Fruit fly (Drosophila melanogaster) whole organism, embryonic: ENCODE measurements around the gene CG13138.

Experiments
- CG10147 ChIP-seq: fragments of 200-800 bp; sonication (Bioruptor generic); optimal IDR thresholded peaks from 2 replicates; lab custom pipeline; 2019; ENCODE audit warnings: missing biosample characterization, mild to moderate bottlenecking, missing genetic modification characterization, moderate library complexity
- CG10267 ChIP-seq: fragments of 200-800 bp; sonication (Bioruptor generic); optimal IDR thresholded peaks from 2 replicates; lab custom pipeline; 2018; ENCODE audit warnings: missing biosample characterization, mild to moderate bottlenecking, missing genetic modification characterization, moderate library complexity
- CG10431 ChIP-seq: fragments of 200-800 bp; sonication (Bioruptor generic); optimal IDR thresholded peaks from 3 replicates; lab custom pipeline; 2018; ENCODE audit warnings: missing biosample characterization, mild to moderate bottlenecking, missing genetic modification characterization
- CG10654 ChIP-seq: fragments of 200-800 bp; sonication (Bioruptor generic); optimal IDR thresholded peaks from 2 replicates; lab custom pipeline; 2016; ENCODE audit warnings: missing biosample characterization, missing genetic modification characterization
- CG12155 ChIP-seq: fragments of 200-800 bp; sonication (Bioruptor generic); optimal IDR thresholded peaks from 3 replicates; lab custom pipeline; 2016; ENCODE audit warnings: missing biosample characterization, missing genetic modification characterization
- CG12769 ChIP-seq: fragments of 200-800 bp; sonication (Bioruptor generic); optimal IDR thresholded peaks from 2 replicates; lab custom pipeline; 2019; ENCODE audit warnings: missing biosample characterization, mild to moderate bottlenecking, missing genetic modification characterization, moderate library complexity
- CG13624 ChIP-seq: fragments of 200-800 bp; sonication (Bioruptor generic); optimal IDR thresholded peaks from 2 replicates; lab custom pipeline; 2016; ENCODE audit warnings: missing biosample characterization, missing genetic modification characterization
- CG15479 ChIP-seq: fragments of 200-800 bp; sonication (Bioruptor generic); optimal IDR thresholded peaks from 3 replicates; lab custom pipeline; 2019; ENCODE audit warnings: missing biosample characterization, mild to moderate bottlenecking, missing genetic modification characterization, moderate library complexity
- CG16813 ChIP-seq: fragments of 200-800 bp; sonication (Bioruptor generic); IDR thresholded peaks from 3 replicates; pipeline ENCODE4 v1.3.6; 2022; ENCODE audit warnings: missing biosample characterization, missing genetic modification characterization; ENCODE audit not compliant: partially characterized antibody
- CG2116 ChIP-seq: fragments of 200-800 bp; sonication (Bioruptor generic); optimal IDR thresholded peaks from 3 replicates; lab custom pipeline; 2018; ENCODE audit warnings: missing biosample characterization, mild to moderate bottlenecking, missing genetic modification characterization
- CG3407 ChIP-seq: fragments of 200-800 bp; sonication (Bioruptor generic); optimal IDR thresholded peaks from 2 replicates; lab custom pipeline; 2018; ENCODE audit warnings: missing biosample characterization, mild to moderate bottlenecking, missing genetic modification characterization
- CG4404 ChIP-seq: fragments of 200-800 bp; sonication (Bioruptor generic); IDR thresholded peaks from 2 replicates; pipeline ENCODE4 v1.3.6; 2022; ENCODE audit warnings: missing biosample characterization, missing genetic modification characterization
- CG6175 ChIP-seq: fragments of 200-800 bp; sonication (Bioruptor generic); IDR thresholded peaks from 3 replicates; pipeline ENCODE4 v1.3.6; 2022; ENCODE audit warnings: missing biosample characterization, missing genetic modification characterization
- CG7556 ChIP-seq: fragments of 200-800 bp; sonication (Bioruptor generic); optimal IDR thresholded peaks from 2 replicates; lab custom pipeline; 2017; ENCODE audit warnings: missing biosample characterization, mild to moderate bottlenecking, missing genetic modification characterization
- CG8388 ChIP-seq: fragments of 200-800 bp; sonication (Bioruptor generic); optimal IDR thresholded peaks from 2 replicates; lab custom pipeline; 2019; ENCODE audit warnings: missing biosample characterization, mild to moderate bottlenecking, missing genetic modification characterization, moderate library complexity
- CG9609 ChIP-seq: fragments of 200-800 bp; sonication (Bioruptor generic); optimal IDR thresholded peaks from 3 replicates; lab custom pipeline; 2016; ENCODE audit warnings: missing biosample characterization, missing genetic modification characterization
- D19B ChIP-seq: fragments of 200-800 bp; sonication (Bioruptor generic); optimal IDR thresholded peaks from 2 replicates; lab custom pipeline; 2017; ENCODE audit warnings: missing biosample characterization, mild to moderate bottlenecking, missing genetic modification characterization
- Dp ChIP-seq: fragments of 200-800 bp; sonication (Bioruptor generic); optimal IDR thresholded peaks from 2 replicates; lab custom pipeline; 2018; ENCODE audit warnings: missing biosample characterization, mild to moderate bottlenecking, missing genetic modification characterization, moderate library complexity
- E2f2 ChIP-seq: fragments of 200-800 bp; sonication (Bioruptor generic); IDR thresholded peaks from 2 replicates; pipeline ENCODE4 v1.3.6; 2022; ENCODE audit warnings: missing biosample characterization, missing genetic modification characterization
- Ets65A ChIP-seq: fragments of 200-800 bp; sonication (Bioruptor generic); peaks from one replicate; lab custom pipeline; 2016; ENCODE audit warnings: missing biosample characterization, missing genetic modification characterization
- Hr3 ChIP-seq: fragments of 200-800 bp; sonication (Bioruptor generic); optimal IDR thresholded peaks from 3 replicates; lab custom pipeline; 2016; ENCODE audit warnings: missing biosample characterization, missing genetic modification characterization
- Hr78 ChIP-seq, 2 experiments: fragments of 200-800 bp in 1 of 2; fragments of >200 bp in 1 of 2; sonication (Bioruptor generic) in 1 of 2; optimal IDR thresholded peaks; 2 replicates each; lab custom pipeline; 2017 to 2019; ENCODE audit warnings: missing biosample characterization in 2 of 2, missing genetic modification characterization in 2 of 2, mild to moderate bottlenecking in 1 of 2, moderate library complexity in 1 of 2
- Lim3 ChIP-seq: fragments of 200-800 bp; sonication (Bioruptor generic); IDR thresholded peaks from 2 replicates; pipeline ENCODE4 v1.3.6; 2022; ENCODE audit warnings: missing biosample characterization, missing genetic modification characterization
- Med ChIP-seq: fragments of 200-800 bp; sonication (Bioruptor generic); peaks from one replicate; lab custom pipeline; 2016; ENCODE audit warnings: missing biosample characterization, missing genetic modification characterization, mild to moderate bottlenecking, inconsistent platforms, moderate library complexity
- NK7.1 ChIP-seq: fragments of 200-800 bp; sonication (Bioruptor generic); optimal IDR thresholded peaks from 3 replicates; lab custom pipeline; 2016; ENCODE audit warnings: missing biosample characterization, missing genetic modification characterization
- Nf-YC ChIP-seq: fragments of 200-800 bp; optimal IDR thresholded peaks from 3 replicates; lab custom pipeline; 2019; ENCODE audit warnings: missing biosample characterization, mild to moderate bottlenecking, missing genetic modification characterization, moderate library complexity
- Pdp1 ChIP-seq, 2 experiments: fragments of 200-800 bp; sonication (Bioruptor generic); optimal IDR thresholded peaks; 3 replicates each; lab custom pipeline; 2016; ENCODE audit warnings: missing biosample characterization in 2 of 2, missing genetic modification characterization in 2 of 2, mild to moderate bottlenecking in 1 of 2, moderate library complexity in 1 of 2
- Side ChIP-seq: fragments of 200-800 bp; sonication (Bioruptor generic); optimal IDR thresholded peaks from 2 replicates; lab custom pipeline; 2016; ENCODE audit warnings: missing biosample characterization, missing genetic modification characterization
- Tbp ChIP-seq: fragments of >200 bp; optimal IDR thresholded peaks from 2 replicates; lab custom pipeline; 2018; ENCODE audit warnings: missing biosample characterization, missing genetic modification characterization
- Trl ChIP-seq, 3 experiments: fragments of >200 bp in 2 of 3; fragments of 200-800 bp in 1 of 3; sonication (Bioruptor generic) in 1 of 3; optimal IDR thresholded peaks; 2 replicates in 1 of 3; 3 replicates in 2 of 3; lab custom pipeline; 2016 to 2017; ENCODE audit warnings: missing biosample characterization in 1 of 3, missing genetic modification characterization in 1 of 3
- bigmax ChIP-seq: fragments of 200-800 bp; sonication (Bioruptor generic); optimal IDR thresholded peaks from 2 replicates; lab custom pipeline; 2018; ENCODE audit warnings: missing biosample characterization, mild to moderate bottlenecking, missing genetic modification characterization
- crol ChIP-seq: fragments of 200-800 bp; sonication (Bioruptor generic); IDR thresholded peaks from 2 replicates; pipeline ENCODE4 v1.3.6; 2022; ENCODE audit warnings: missing biosample characterization, missing genetic modification characterization
- dati ChIP-seq: fragments of 200-800 bp; sonication (Bioruptor generic); IDR thresholded peaks from 2 replicates; pipeline ENCODE4 v1.3.6; 2022; ENCODE audit warnings: missing biosample characterization, missing genetic modification characterization
- dimm ChIP-seq: fragments of 200-800 bp; sonication (Bioruptor generic); IDR thresholded peaks from 2 replicates; pipeline ENCODE4 v1.3.6; 2022; ENCODE audit warnings: missing biosample characterization, missing genetic modification characterization
- eve ChIP-seq, 2 experiments: fragments of >200 bp; optimal IDR thresholded peaks; 2 replicates each; lab custom pipeline; 2017; ENCODE audit warnings: missing biosample characterization in 2 of 2, missing genetic modification characterization in 2 of 2
- exex ChIP-seq: fragments of 200-800 bp; sonication (Bioruptor generic); optimal IDR thresholded peaks from 4 replicates; lab custom pipeline; 2018; ENCODE audit warnings: missing biosample characterization, mild to moderate bottlenecking, missing genetic modification characterization, moderate library complexity
- fd3F ChIP-seq: fragments of 200-800 bp; sonication (Bioruptor generic); optimal IDR thresholded peaks from 2 replicates; lab custom pipeline; 2018; ENCODE audit warnings: missing biosample characterization, mild to moderate bottlenecking, missing genetic modification characterization, moderate library complexity
- fru ChIP-seq: fragments of >200 bp; optimal IDR thresholded peaks from 2 replicates; lab custom pipeline; 2017
- gce ChIP-seq: fragments of 200-800 bp; sonication (Bioruptor generic); IDR thresholded peaks from 3 replicates; pipeline ENCODE4 v1.3.6; 2022; ENCODE audit warnings: missing biosample characterization, missing genetic modification characterization
- grn ChIP-seq: fragments of 200-800 bp; sonication (Bioruptor generic); optimal IDR thresholded peaks from 3 replicates; lab custom pipeline; 2017; ENCODE audit warnings: missing biosample characterization, missing genetic modification characterization
- inv ChIP-seq: fragments of 200-800 bp; sonication (Bioruptor generic); IDR thresholded peaks from 2 replicates; pipeline ENCODE4 v1.3.6; 2022; ENCODE audit warnings: missing biosample characterization, missing genetic modification characterization; ENCODE audit not compliant: partially characterized antibody
- jing ChIP-seq: fragments of 200-800 bp; sonication (Bioruptor generic); optimal IDR thresholded peaks from 2 replicates; lab custom pipeline; 2018; ENCODE audit warnings: missing biosample characterization, mild to moderate bottlenecking, missing genetic modification characterization
- mirr ChIP-seq: fragments of 200-800 bp; sonication (Bioruptor generic); optimal IDR thresholded peaks from 3 replicates; lab custom pipeline; 2018; ENCODE audit warnings: missing biosample characterization, mild to moderate bottlenecking, missing genetic modification characterization
- odd ChIP-seq: fragments of 200-800 bp; sonication (Bioruptor generic); optimal IDR thresholded peaks from 2 replicates; lab custom pipeline; 2017; ENCODE audit warnings: missing biosample characterization, mild to moderate bottlenecking, missing genetic modification characterization
- row ChIP-seq: fragments of 200-800 bp; sonication (Bioruptor generic); IDR thresholded peaks from 3 replicates; pipeline ENCODE4 v1.3.6; 2022; ENCODE audit warnings: missing biosample characterization, missing genetic modification characterization
- sc ChIP-seq, 3 experiments: fragments of >200 bp in 2 of 3; fragments of 200-800 bp in 1 of 3; sonication (Bioruptor generic) in 1 of 3; optimal IDR thresholded peaks; 2 replicates in 2 of 3; 3 replicates in 1 of 3; lab custom pipeline; 2017; ENCODE audit warnings: mild to moderate bottlenecking in 1 of 3, missing biosample characterization in 1 of 3, missing genetic modification characterization in 1 of 3, missing genetic modification reagents in 1 of 3
- sisA ChIP-seq: fragments of 200-800 bp; sonication (Bioruptor generic); IDR thresholded peaks from 2 replicates; pipeline ENCODE4 v1.3.6; 2022; ENCODE audit warnings: missing biosample characterization, missing genetic modification characterization
- sr ChIP-seq: fragments of 200-800 bp; sonication (Bioruptor generic); IDR thresholded peaks from 3 replicates; pipeline ENCODE4 v1.3.6; 2022; ENCODE audit warnings: missing biosample characterization, missing genetic modification characterization
- wek ChIP-seq: fragments of 200-800 bp; sonication (Bioruptor generic); optimal IDR thresholded peaks from 3 replicates; lab custom pipeline; 2018; ENCODE audit warnings: missing biosample characterization, mild to moderate bottlenecking, missing genetic modification characterization, moderate library complexity

Gene CG13138

DNA sequence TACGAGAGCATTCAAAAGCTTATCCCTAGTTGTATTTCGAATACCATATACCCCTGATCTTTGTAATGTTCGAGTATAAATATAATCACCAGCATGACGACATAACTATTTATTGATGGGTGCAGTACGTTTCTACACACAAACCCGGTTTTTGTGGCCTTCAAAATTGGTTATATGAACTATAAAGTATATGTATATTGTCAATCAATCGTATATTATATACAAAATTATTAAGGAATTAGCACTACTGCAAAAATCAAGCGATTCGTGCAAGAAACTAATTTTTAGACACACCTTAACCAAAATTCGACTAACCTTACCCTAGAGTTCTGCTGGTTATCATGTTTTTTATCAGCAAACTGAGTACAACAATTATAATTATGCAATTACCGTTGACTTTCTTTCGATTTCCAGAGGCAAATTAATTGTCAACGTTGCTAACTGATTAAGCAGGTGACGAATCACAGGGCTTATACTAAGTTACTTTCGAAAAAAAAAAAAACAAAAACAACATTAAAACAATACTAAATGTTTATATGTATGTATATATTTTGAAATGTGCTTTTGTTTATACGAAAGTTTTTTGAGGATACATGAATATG is 18.5 kb upstream of the CG13138 start:
- TF ChIP-seq eve (GFP tag; optimal IDR thresholded peaks at IDR 0.05; lab: Kevin White, UChicago) (peak in 1 of 2 experiments; percentile 28), E2f2 (GFP tag; lab: Robert Waterston, UW) (no peak), exex (tag; lab: Kevin White, UChicago) (peak; percentile 77), fru (lab: Kevin White, UChicago) (no peak), Lim3 (GFP tag; lab: Robert Waterston, UW) (no peak), odd (GFP tag; lab: Kevin White, UChicago) (no peak), Dp (no peak), Pdp1 (GFP tag; optimal IDR thresholded peaks at IDR 0.05; lab: Kevin White, UChicago) (peak in 1 of 2 experiments; percentile 75), wek (GFP tag; lab: Kevin White, UChicago) (no peak), CG2116 (GFP tag; lab: Kevin White, UChicago) (no peak), CG10147 (GFP tag; lab: Kevin White, UChicago) (no peak), CG12155 (GFP tag; lab: Kevin White, UChicago) (no peak), dati (GFP tag; lab: Robert Waterston, UW) (no peak), CG6175 (GFP tag; lab: Robert Waterston, UW) (no peak), fd3F (GFP tag; lab: Kevin White, UChicago) (no peak), CG16813 (no peak), D19B (GFP tag; lab: Kevin White, UChicago) (peak; percentile 66), NK7.1 (GFP tag; lab: Kevin White, UChicago) (no peak), CG3407 (GFP tag; lab: Kevin White, UChicago) (no peak), Hr3 (GFP tag; lab: Kevin White, UChicago) (no peak), row (GFP tag; lab: Robert Waterston, UW) (no peak), mirr (GFP tag; lab: Kevin White, UChicago) (no peak), CG13624 (GFP tag; lab: Kevin White, UChicago) (no peak), sisA (GFP tag; lab: Robert Waterston, UW) (no peak), Ets65A (GFP tag; lab: Kevin White, UChicago) (no peak), Med (GFP tag; lab: Kevin White, UChicago) (peak; percentile 10)

DNA sequence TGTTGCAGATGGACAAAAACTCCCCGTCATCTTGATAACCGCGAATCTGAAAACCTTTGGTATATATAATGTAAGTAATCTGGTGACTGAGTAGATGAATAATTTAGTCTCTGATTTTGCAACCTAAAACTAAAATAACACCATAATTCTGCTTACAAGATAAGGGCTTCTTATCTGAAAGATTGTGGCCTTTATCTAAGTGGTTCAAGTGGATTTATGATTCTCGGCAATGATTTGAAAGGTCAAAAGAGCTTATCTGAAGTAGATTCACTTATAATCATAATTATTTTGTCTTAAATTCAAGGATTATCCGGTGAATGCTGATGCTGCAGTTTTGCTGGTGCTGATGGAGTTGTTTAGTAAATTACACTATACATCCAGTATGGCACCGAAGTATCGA is 14.1 kb upstream of the CG13138 start:
- TF ChIP-seq CG9609 (GFP tag; lab: Kevin White, UChicago), result no peak
- no peak for TF ChIP-seq bigmax
- TF ChIP-seq CG8388, result no peak
- TF ChIP-seq CG15479 (GFP tag; lab: Kevin White, UChicago), result peak; percentile 66
- no peak for TF ChIP-seq CG12769 (tag; lab: Kevin White, UChicago)
- no peak for TF ChIP-seq CG10267 (tag; lab: Kevin White, UChicago)
- TF ChIP-seq CG7556 (GFP tag; lab: Kevin White, UChicago), result no peak
- no peak for TF ChIP-seq jing
- TF ChIP-seq CG10654, result no peak
- no peak for TF ChIP-seq Nf-YC (tag; lab: Kevin White, UChicago)
- peak in 1 of 2 experiments; percentile 46 for TF ChIP-seq eve (GFP tag; optimal IDR thresholded peaks at IDR 0.05; lab: Kevin White, UChicago)
- TF ChIP-seq inv (GFP tag; lab: Robert Waterston, UW), result no peak
- TF ChIP-seq CG4404 (GFP tag; lab: Robert Waterston, UW), result no peak
- no peak for TF ChIP-seq crol
- peak; percentile 45 for TF ChIP-seq grn
- TF ChIP-seq gce, result no peak
- TF ChIP-seq Tbp, result no peak
- TF ChIP-seq dimm (GFP tag; lab: Robert Waterston, UW), result no peak
- no peak for TF ChIP-seq sc (optimal IDR thresholded peaks at IDR 0.05; lab: Kevin White, UChicago)
- TF ChIP-seq sc (GFP tag; optimal IDR thresholded peaks at IDR 0.05; lab: Kevin White, UChicago), result no peak
- no peak for TF ChIP-seq CG3407 (GFP tag; lab: Kevin White, UChicago)
- TF ChIP-seq Hr78 (GFP tag; optimal IDR thresholded peaks at IDR 0.05; lab: Kevin White, UChicago), result peak in 1 of 2 experiments; percentile 55
- no peak for TF ChIP-seq Side (GFP tag; lab: Kevin White, UChicago)
- TF ChIP-seq Med (GFP tag; lab: Kevin White, UChicago), result peak; percentile 6
- no peak for TF ChIP-seq sr (GFP tag; lab: Robert Waterston, UW)
- no peak for TF ChIP-seq Trl (optimal IDR thresholded peaks at IDR 0.05; lab: Kevin White, UChicago)
- no peak for TF ChIP-seq Trl (GFP tag; optimal IDR thresholded peaks at IDR 0.05; lab: Kevin White, UChicago)
- peak; percentile 83 for TF ChIP-seq exex (tag; lab: Kevin White, UChicago)
- TF ChIP-seq CG10431 (GFP tag; lab: Kevin White, UChicago), result no peak
